Fruit fly (Drosophila melanogaster): ENCODE measurements around the gene CG8086.

The CG8086 gene

dm6 chr2L:8292159-8292887 is 35.0 kb upstream of the CG8086 start (continued):
- TF ChIP-seq odd (GFP tag; optimal IDR thresholded peaks at IDR 0.05) (peak; percentile 95), chm (GFP tag; IDR thresholded peaks at IDR 0.05) (peak; percentile 98), CG11085 (GFP tag; IDR thresholded peaks at IDR 0.05) (peak; percentile 95), BEAF-32 (GFP tag; optimal IDR thresholded peaks at IDR 0.05) (peak; percentile 4), Sry-β (GFP tag; optimal IDR thresholded peaks at IDR 0.05) (peak; percentile 63), CG7745 (tag; optimal IDR thresholded peaks at IDR 0.05) (peak; percentile 90), tup (GFP tag; optimal IDR thresholded peaks at IDR 0.05) (peak; percentile 88), eve (GFP tag; optimal IDR thresholded peaks at IDR 0.05) (peak in 1 of 2 experiments; percentile 98), CG18619 (GFP tag; optimal IDR thresholded peaks at IDR 0.05) (peak; percentile 94), jing (GFP tag; optimal IDR thresholded peaks at IDR 0.05) (peak; percentile 82), oc (tag; optimal IDR thresholded peaks at IDR 0.05) (peak; percentile 99), ems (GFP tag; optimal IDR thresholded peaks at IDR 0.05) (peak; percentile 93), CG6272 (GFP tag; IDR thresholded peaks at IDR 0.05) (peak; percentile 93), CG7357 (GFP tag; IDR thresholded peaks at IDR 0.05) (peak; percentile 90), kay (GFP tag; optimal IDR thresholded peaks at IDR 0.05) (peak; percentile 96), PHDP (tag; optimal IDR thresholded peaks at IDR 0.05) (peak; percentile 97), Ada2b (GFP tag; IDR thresholded peaks at IDR 0.05) (peak; percentile 97), mirr (GFP tag; optimal IDR thresholded peaks at IDR 0.05) (peak; percentile 92), zen (tag; optimal IDR thresholded peaks at IDR 0.05) (peak; percentile 86), B-H2 (GFP tag; optimal IDR thresholded peaks at IDR 0.05) (peak; percentile 95), gem (tag; optimal IDR thresholded peaks at IDR 0.05) (peak; percentile 97), CG10274 (GFP tag; optimal IDR thresholded peaks at IDR 0.05) (peak; percentile 80), Hr39 (optimal IDR thresholded peaks at IDR 0.05) (no peak), Sry-δ (GFP tag; optimal IDR thresholded peaks at IDR 0.05) (peak; percentile 48), psq (GFP tag; optimal IDR thresholded peaks at IDR 0.05) (peak; percentile 69), Dll (GFP tag; IDR thresholded peaks at IDR 0.05; ENCODE audit: partially characterized antibody) (0 out of 4 replicates have a peak, but pooled peaks have one; percentile 20), peb (GFP tag; IDR thresholded peaks at IDR 0.05) (peak; percentile 93), hth (optimal IDR thresholded peaks at IDR 0.05) (no peak), Hr51 (GFP tag; optimal IDR thresholded peaks at IDR 0.05) (peak; percentile 89 to 95), Optix (GFP tag; IDR thresholded peaks at IDR 0.05) (peak; percentile 87), ssp (GFP tag; IDR thresholded peaks at IDR 0.05) (peak; percentile 90), sd (tag; optimal IDR thresholded peaks at IDR 0.05) (peak; percentile 88), HmgD (GFP tag; optimal IDR thresholded peaks at IDR 0.05) (peak; percentile 75), bcd (GFP tag; optimal IDR thresholded peaks at IDR 0.05) (peak; percentile 94), luna (GFP tag; optimal IDR thresholded peaks at IDR 0.05) (peak; percentile 75), sima (GFP tag; optimal IDR thresholded peaks at IDR 0.05) (peak; percentile 79), sna (GFP tag; IDR thresholded peaks at IDR 0.05; ENCODE audit: partially characterized antibody) (no peak), chinmo (GFP tag; IDR thresholded peaks at IDR 0.05; ENCODE audit: partially characterized antibody) (0 out of 4 replicates have a peak, but pooled peaks have one; percentile 59), zf30C (GFP tag; optimal IDR thresholded peaks at IDR 0.05) (peak; percentile 35), CG14014 (GFP tag; IDR thresholded peaks at IDR 0.05) (peak; percentile 98), CG3995 (GFP tag; optimal IDR thresholded peaks at IDR 0.05) (peak; percentile 73), Ptx1 (GFP tag; IDR thresholded peaks at IDR 0.05) (peak; percentile 97), lab (GFP tag; optimal IDR thresholded peaks at IDR 0.05) (peak; percentile 97), Doc2 (GFP tag; IDR thresholded peaks at IDR 0.05) (peak; percentile 76), repo (GFP tag; optimal IDR thresholded peaks at IDR 0.05) (peak; percentile 77), MBD-R2 (GFP tag; IDR thresholded peaks at IDR 0.05) (peak; percentile 90), CG32767 (GFP tag; IDR thresholded peaks at IDR 0.05) (peak; percentile 94), CG13123 (GFP tag; optimal IDR thresholded peaks at IDR 0.05) (peak; percentile 91), kah (GFP tag; optimal IDR thresholded peaks at IDR 0.05) (peak; percentile 91), fd102C (GFP tag; optimal IDR thresholded peaks at IDR 0.05) (no peak)

All from whole organism, embryonic.